Fruit fly (Drosophila melanogaster) whole organism, adult: ENCODE measurements around the gene Jon74E.
A peak's percentile ranks its signal among the peaks of the same experiment; 100 is the strongest.

ENCODE experiments used
- CG11617 ChIP-seq: fragments of 200-800 bp; sonication (Bioruptor generic); optimal IDR thresholded peaks from 2 replicates; lab custom pipeline; 2017; ENCODE audit warnings: mild to moderate bottlenecking, missing biosample characterization, missing genetic modification reagents, missing genetic modification characterization
- CG12768 ChIP-seq: fragments of 200-800 bp; sonication (Bioruptor generic); optimal IDR thresholded peaks from 2 replicates; lab custom pipeline; 2017; ENCODE audit warnings: missing biosample characterization, missing genetic modification characterization, mild to moderate bottlenecking, moderate library complexity, missing genetic modification reagents
- CG14711 ChIP-seq: fragments of 200-800 bp; sonication (Bioruptor generic); optimal IDR thresholded peaks from 2 replicates; lab custom pipeline; 2018; ENCODE audit warnings: missing biosample characterization, mild to moderate bottlenecking, missing genetic modification characterization, moderate library complexity
- CG1620 ChIP-seq: fragments of 200-800 bp; sonication (Bioruptor generic); optimal IDR thresholded peaks from 2 replicates; lab custom pipeline; 2016; ENCODE audit warnings: missing biosample characterization, missing genetic modification characterization
- CG33017 ChIP-seq: fragments of 200-800 bp; sonication (Bioruptor generic); optimal IDR thresholded peaks from 2 replicates; lab custom pipeline; 2018; ENCODE audit warnings: missing biosample characterization, mild to moderate bottlenecking, missing genetic modification characterization, moderate library complexity
- CG5204 ChIP-seq: fragments of 200-800 bp; sonication (Bioruptor generic); optimal IDR thresholded peaks from 2 replicates; lab custom pipeline; 2016; ENCODE audit warnings: missing biosample characterization, missing genetic modification characterization
- CG7045 ChIP-seq: fragments of 200-800 bp; sonication (Bioruptor generic); optimal IDR thresholded peaks from 2 replicates; lab custom pipeline; 2017; ENCODE audit warnings: missing biosample characterization, mild to moderate bottlenecking, missing genetic modification characterization
- CG7101 ChIP-seq: fragments of 200-800 bp; sonication (Bioruptor generic); optimal IDR thresholded peaks from 2 replicates; lab custom pipeline; 2018; ENCODE audit warnings: missing biosample characterization, mild to moderate bottlenecking, missing genetic modification characterization, moderate library complexity
- Clk ChIP-seq: fragments of 200-800 bp; sonication (Bioruptor generic); optimal IDR thresholded peaks from 2 replicates; lab custom pipeline; 2017; ENCODE audit warnings: missing biosample characterization, missing genetic modification characterization
- Crg-1 ChIP-seq: fragments of 200-800 bp; sonication (Bioruptor generic); optimal IDR thresholded peaks from 2 replicates; lab custom pipeline; 2016; ENCODE audit warnings: missing biosample characterization, missing genetic modification characterization
- Hr96 ChIP-seq: fragments of 200-800 bp; sonication (Bioruptor generic); optimal IDR thresholded peaks from 2 replicates; lab custom pipeline; 2016; ENCODE audit warnings: missing biosample characterization, missing genetic modification characterization
- Mnt ChIP-seq: fragments of 200-800 bp; sonication (Bioruptor generic); optimal IDR thresholded peaks from 2 replicates; lab custom pipeline; 2016; ENCODE audit warnings: missing biosample characterization, mild to moderate bottlenecking, missing genetic modification characterization
- bab1 ChIP-seq: fragments of 200-800 bp; sonication (Bioruptor generic); optimal IDR thresholded peaks from 3 replicates; lab custom pipeline; 2019; ENCODE audit warnings: missing biosample characterization, mild to moderate bottlenecking, missing genetic modification characterization, moderate library complexity
- cic ChIP-seq: fragments of 200-800 bp; sonication (Bioruptor generic); optimal IDR thresholded peaks from 2 replicates; lab custom pipeline; 2017; ENCODE audit warnings: missing biosample characterization, mild to moderate bottlenecking, missing genetic modification characterization, moderate library complexity
- cnc ChIP-seq, 2 experiments: fragments of >200 bp; optimal IDR thresholded peaks; 2 replicates each; lab custom pipeline; 2017
- kay ChIP-seq: fragments of 200-800 bp; sonication (Bioruptor generic); peaks from one replicate; lab custom pipeline; 2016; ENCODE audit warnings: missing biosample characterization, missing genetic modification characterization, borderline replicate concordance
- ovo ChIP-seq: fragments of 200-800 bp; sonication (Bioruptor generic); optimal IDR thresholded peaks from 2 replicates; lab custom pipeline; 2016; ENCODE audit warnings: missing biosample characterization, missing genetic modification characterization
- pad ChIP-seq: fragments of 200-800 bp; sonication (Bioruptor generic); optimal IDR thresholded peaks from 3 replicates; lab custom pipeline; 2017; ENCODE audit warnings: missing biosample characterization, missing genetic modification characterization, mild to moderate bottlenecking, moderate library complexity, missing genetic modification reagents
- tj ChIP-seq: fragments of 200-800 bp; sonication (Bioruptor generic); optimal IDR thresholded peaks from 3 replicates; lab custom pipeline; 2017; ENCODE audit warnings: missing biosample characterization, mild to moderate bottlenecking, missing genetic modification characterization, moderate library complexity
- toe ChIP-seq: fragments of 200-800 bp; sonication (Bioruptor generic); optimal IDR thresholded peaks from 2 replicates; lab custom pipeline; 2016; ENCODE audit warnings: missing biosample characterization, missing genetic modification characterization

Gene Jon74E

DNA sequence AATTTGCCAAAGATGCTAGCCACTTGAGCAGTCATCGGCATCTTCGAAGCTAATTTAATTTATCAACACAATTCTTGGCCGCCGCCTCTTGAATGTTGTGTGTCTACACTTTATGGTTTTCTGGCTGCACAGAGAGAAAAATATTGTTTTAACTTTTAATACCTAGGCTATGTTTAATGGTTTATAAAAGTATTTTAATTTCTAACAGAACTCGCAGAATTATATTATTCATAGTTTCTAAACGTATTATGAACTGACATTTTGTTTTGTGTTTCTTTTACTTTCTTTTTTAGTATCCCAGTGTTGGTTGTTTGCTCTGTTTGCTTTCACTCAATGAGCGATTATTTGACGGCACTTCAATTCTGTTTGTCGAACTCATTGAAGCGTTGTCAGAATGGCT, 16.7 kb downstream of the Jon74E start:
- TF ChIP-seq kay (GFP tag; lab: Kevin White, UChicago) (peak; percentile 61), Hr96 (GFP tag; lab: Kevin White, UChicago) (no peak), bab1 (GFP tag; lab: Kevin White, UChicago) (no peak), CG1620 (GFP tag; lab: Kevin White, UChicago) (no peak), CG5204 (GFP tag; lab: Kevin White, UChicago) (no peak), CG14711 (tag; lab: Kevin White, UChicago) (no peak), Clk (GFP tag; lab: Kevin White, UChicago) (no peak), Mnt (GFP tag; lab: Kevin White, UChicago) (no peak)

DNA sequence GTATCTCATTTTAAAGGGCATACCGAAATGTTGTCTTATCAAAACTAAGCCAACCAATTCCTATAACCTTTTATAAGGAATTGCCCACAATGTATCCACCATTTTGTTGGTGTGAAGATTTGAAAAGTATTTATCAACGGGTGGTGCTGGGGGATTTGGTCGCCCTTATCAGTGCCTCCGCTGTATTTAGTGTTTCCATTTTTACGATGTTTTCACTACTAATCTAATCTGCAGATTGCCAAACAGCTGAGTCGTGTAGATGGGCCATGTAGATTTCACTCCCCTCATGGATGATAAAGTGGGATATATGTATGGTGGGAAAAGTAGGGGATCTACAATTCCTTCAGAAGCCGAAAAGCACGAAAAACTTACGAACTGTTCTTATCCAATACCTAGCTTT, 17.5 kb downstream of the Jon74E start:
- TF ChIP-seq cic (GFP tag; lab: Kevin White, UChicago) = peak; percentile 78
- TF ChIP-seq Hr96 (GFP tag; lab: Kevin White, UChicago) = no peak
- peak; percentile 1 for TF ChIP-seq CG12768 (GFP tag; lab: Kevin White, UChicago)
- TF ChIP-seq kay (GFP tag; lab: Kevin White, UChicago) = peak; percentile 48

DNA sequence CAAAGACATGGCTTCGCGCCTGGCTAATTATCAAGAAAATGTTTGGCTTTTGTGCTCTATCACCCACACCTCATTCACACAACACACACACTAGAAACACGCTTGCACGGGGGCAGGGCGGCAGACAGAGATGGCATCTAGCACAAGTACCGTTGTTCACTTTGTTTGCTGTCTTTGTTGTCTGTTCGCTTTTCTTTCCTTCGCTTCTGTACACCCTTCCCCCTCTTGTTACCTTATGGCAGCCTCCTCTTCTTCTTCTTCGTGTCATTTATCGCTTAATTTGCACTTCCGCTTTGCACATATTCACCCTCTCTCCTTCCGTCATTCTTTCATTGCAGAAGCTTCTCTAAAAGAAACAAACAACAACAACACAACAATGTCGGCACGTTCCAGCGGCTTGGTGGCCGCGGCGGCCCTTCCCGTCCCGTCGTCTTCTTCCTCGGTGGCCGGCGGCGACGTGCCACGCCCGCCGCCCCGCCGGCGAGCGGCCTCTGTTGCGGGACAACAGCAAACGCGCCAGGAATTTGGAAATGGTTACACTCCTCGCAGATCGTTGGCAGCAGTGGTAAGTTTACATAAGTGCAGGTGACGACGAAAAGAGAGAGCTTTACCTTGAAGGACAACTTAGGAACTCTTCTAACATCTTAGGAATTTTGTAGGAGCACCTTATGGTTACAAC, 18.3 kb downstream of the Jon74E start:
- peak; percentile 15 for TF ChIP-seq CG1620 (GFP tag; lab: Kevin White, UChicago)
- peak; percentile 85 for TF ChIP-seq pad (GFP tag; lab: Kevin White, UChicago)
- TF ChIP-seq tj (GFP tag; lab: Kevin White, UChicago) = peak; percentile 91
- peak; percentile 89 for TF ChIP-seq ovo (GFP tag; lab: Kevin White, UChicago)
- TF ChIP-seq bab1 (GFP tag; lab: Kevin White, UChicago) = no peak

DNA sequence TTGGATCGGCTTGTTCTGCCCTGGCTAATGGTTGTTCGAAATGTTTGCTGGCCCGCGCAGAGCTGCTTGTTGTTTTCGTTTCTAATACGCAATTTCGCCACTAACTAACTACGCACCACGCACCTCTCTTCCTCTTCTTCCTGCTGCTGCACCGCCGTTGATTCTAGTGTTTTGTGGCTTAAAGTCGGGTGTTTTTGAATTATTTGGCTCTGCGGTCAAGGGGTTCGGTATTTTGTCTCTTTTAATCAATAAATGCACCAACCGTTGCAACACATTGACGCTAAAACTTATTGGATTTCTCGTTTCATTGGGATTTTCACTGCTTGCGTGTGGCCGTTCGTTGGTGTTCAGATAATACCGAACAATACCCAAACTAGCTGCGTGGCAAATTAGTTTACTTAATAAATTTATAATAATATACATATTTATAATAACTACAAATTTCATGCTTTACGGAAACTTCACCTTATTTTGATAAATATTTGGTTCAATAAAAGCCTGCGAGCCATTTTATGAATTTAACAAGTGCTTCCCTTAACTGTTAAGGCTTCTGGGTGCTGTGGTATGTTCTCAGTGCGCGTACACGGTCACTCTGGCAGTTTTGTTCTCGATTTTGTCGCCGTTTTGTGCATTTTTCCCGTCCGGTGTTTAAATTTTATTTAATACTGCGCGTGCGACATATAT, 19.3 kb downstream of the Jon74E start, which contains the start of the genes Edc3 and Nedd4:
TSS of gene Edc3 (minus strand) at position 351 of the 684 bp plus-strand sequence.
TSS of gene Nedd4 (plus strand) at position 571 of the 684 bp plus-strand sequence.
- TF ChIP-seq CG1620 (GFP tag; lab: Kevin White, UChicago) (no peak), CG7101 (peak; percentile 36), CG12768 (GFP tag; lab: Kevin White, UChicago) (no peak), toe (GFP tag; lab: Kevin White, UChicago) (no peak), pad (GFP tag; lab: Kevin White, UChicago) (no peak), ovo (GFP tag; lab: Kevin White, UChicago) (no peak), Clk (GFP tag; lab: Kevin White, UChicago) (no peak), Crg-1 (peak; percentile 23), Hr96 (GFP tag; lab: Kevin White, UChicago) (no peak), cnc (optimal IDR thresholded peaks at IDR 0.05; lab: Kevin White, UChicago) (no peak), tj (GFP tag; lab: Kevin White, UChicago) (no peak), CG14711 (tag; lab: Kevin White, UChicago) (peak; percentile 19), bab1 (GFP tag; lab: Kevin White, UChicago) (no peak), CG7045 (GFP tag; lab: Kevin White, UChicago) (peak; percentile 17), Mnt (GFP tag; lab: Kevin White, UChicago) (peak; percentile 52), cic (GFP tag; lab: Kevin White, UChicago) (peak; percentile 7), kay (GFP tag; lab: Kevin White, UChicago) (no peak), CG5204 (GFP tag; lab: Kevin White, UChicago) (no peak), CG11617 (GFP tag; lab: Kevin White, UChicago) (peak; percentile 47), CG33017 (tag; lab: Kevin White, UChicago) (no peak)

DNA sequence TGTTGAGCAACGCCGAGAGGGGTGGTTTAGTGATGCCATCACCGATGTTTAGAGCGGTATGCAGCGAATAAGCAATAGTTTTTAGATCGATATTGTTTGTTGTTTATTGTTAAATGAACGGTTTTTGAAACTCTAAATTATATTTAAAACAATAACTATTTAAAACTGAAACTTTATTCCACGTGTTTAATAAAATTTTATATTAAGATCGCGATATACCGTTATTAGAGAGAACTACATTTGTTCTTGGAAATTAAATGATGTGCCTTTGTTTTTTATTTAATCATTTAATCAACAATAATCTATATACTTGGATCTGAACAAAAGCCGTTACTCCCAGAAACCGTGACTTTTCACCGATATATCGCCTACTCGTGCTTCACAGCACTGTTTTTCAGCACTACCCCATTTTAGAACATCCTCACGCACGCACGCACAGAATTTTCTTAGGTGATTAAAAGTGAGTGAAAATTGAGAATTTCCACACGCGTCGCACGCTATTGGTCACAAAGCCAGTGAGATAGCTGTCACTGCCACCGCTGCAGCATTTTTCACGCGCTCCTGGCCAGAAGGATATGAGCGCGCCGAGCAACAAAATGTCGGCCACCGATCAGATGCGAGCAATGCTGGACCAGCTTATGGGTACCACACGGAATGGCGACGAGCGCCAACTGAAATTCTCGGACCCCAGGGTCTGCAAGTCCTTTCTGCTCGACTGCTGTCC, 34.9 kb downstream of the Jon74E start, which contains the start of the genes U4-U6-60K and CG7564:
TSS of gene U4-U6-60K (minus strand) at position 20 of the 724 bp plus-strand sequence.
TSS of gene CG7564 (plus strand) at position 406 of the 724 bp plus-strand sequence.
- TF ChIP-seq CG7045 (GFP tag; lab: Kevin White, UChicago) = peak; percentile 54
- peak; percentile 77 for TF ChIP-seq toe (GFP tag; lab: Kevin White, UChicago)
- peak; percentile 80 for TF ChIP-seq pad (GFP tag; lab: Kevin White, UChicago)
- peak; percentile 79 for TF ChIP-seq Clk (GFP tag; lab: Kevin White, UChicago)
- no peak for TF ChIP-seq kay (GFP tag; lab: Kevin White, UChicago)
- TF ChIP-seq CG11617 (GFP tag; lab: Kevin White, UChicago) = peak; percentile 74
- no peak for TF ChIP-seq cnc (optimal IDR thresholded peaks at IDR 0.05; lab: Kevin White, UChicago)
- peak; percentile 28 for TF ChIP-seq CG33017 (tag; lab: Kevin White, UChicago)
- peak; percentile 64 for TF ChIP-seq Hr96 (GFP tag; lab: Kevin White, UChicago)
- peak; percentile 6 for TF ChIP-seq bab1 (GFP tag; lab: Kevin White, UChicago)
- TF ChIP-seq CG1620 (GFP tag; lab: Kevin White, UChicago) = peak; percentile 81
- peak; percentile 64 for TF ChIP-seq Mnt (GFP tag; lab: Kevin White, UChicago)
- TF ChIP-seq ovo (GFP tag; lab: Kevin White, UChicago) = peak; percentile 77
- peak; percentile 52 for TF ChIP-seq tj (GFP tag; lab: Kevin White, UChicago)
- peak; percentile 62 for TF ChIP-seq CG12768 (GFP tag; lab: Kevin White, UChicago)
- TF ChIP-seq Crg-1 = peak; percentile 81
- TF ChIP-seq CG14711 (tag; lab: Kevin White, UChicago) = peak; percentile 57
- peak; percentile 68 for TF ChIP-seq CG5204 (GFP tag; lab: Kevin White, UChicago)
- TF ChIP-seq CG7101 = peak; percentile 68
- no peak for TF ChIP-seq cic (GFP tag; lab: Kevin White, UChicago)
